Worm (Caenorhabditis elegans) whole organism, L2 larva: Measurements from ENCODE around the gene irld-22.

ENCODE experiments used
- C34F6.9 ChIP-seq: fragments of 150-350 bp; optimal IDR thresholded peaks from 2 replicates; lab custom pipeline; 2014; ENCODE audit warnings: missing biosample characterization, missing genetic modification characterization
- F13H6.1 ChIP-seq: sonication (generic microtip); optimal IDR thresholded peaks from 2 replicates; lab custom pipeline; 2016; ENCODE audit warnings: missing genetic modification characterization, missing compliant biosample characterization
- Y55F3AM.14 ChIP-seq: fragments of 200-800 bp; sonication (Bioruptor generic); optimal IDR thresholded peaks from 2 replicates; lab custom pipeline; 2018; ENCODE audit warnings: mild to moderate bottlenecking, missing genetic modification characterization, missing compliant biosample characterization
- aly-2 ChIP-seq: fragments of 150-350 bp; optimal IDR thresholded peaks from 2 replicates; lab custom pipeline; 2014; ENCODE audit warnings: missing biosample characterization, missing genetic modification characterization
- egl-27 ChIP-seq: sonication (generic microtip); optimal IDR thresholded peaks from 3 replicates; lab custom pipeline; 2017; ENCODE audit warnings: missing biosample characterization, missing genetic modification reagents, missing genetic modification characterization
- fos-1 ChIP-seq: fragments of 150-350 bp; optimal IDR thresholded peaks from 2 replicates; lab custom pipeline; 2014; ENCODE audit warnings: missing biosample characterization, missing genetic modification characterization
- mbf-1 ChIP-seq: sonication (generic microtip); optimal IDR thresholded peaks from 2 replicates; lab custom pipeline; 2017; ENCODE audit warnings: missing biosample characterization, missing genetic modification characterization
- nhr-10 ChIP-seq: sonication (generic microtip); optimal IDR thresholded peaks from 2 replicates; lab custom pipeline; 2017; ENCODE audit warnings: missing biosample characterization, missing genetic modification characterization
- nhr-11 ChIP-seq: fragments of 150-350 bp; optimal IDR thresholded peaks from 2 replicates; lab custom pipeline; 2014; ENCODE audit warnings: missing biosample characterization, missing genetic modification characterization
- nhr-25 ChIP-seq: fragments of 150-350 bp; sonication (generic microtip); optimal IDR thresholded peaks from 3 replicates; lab custom pipeline; 2014; ENCODE audit warnings: missing biosample characterization, missing genetic modification characterization
- unc-39 ChIP-seq: fragments of 150-350 bp; optimal IDR thresholded peaks from 2 replicates; lab custom pipeline; 2014; ENCODE audit warnings: missing biosample characterization, missing genetic modification characterization
- unc-55 ChIP-seq: fragments of 150-350 bp; sonication (generic microtip); optimal IDR thresholded peaks from 3 replicates; lab custom pipeline; 2014; ENCODE audit warnings: missing biosample characterization, missing genetic modification reagents, missing genetic modification characterization
- ztf-11 ChIP-seq: sonication (generic microtip); optimal IDR thresholded peaks from 2 replicates; lab custom pipeline; 2017; ENCODE audit warnings: missing biosample characterization, missing genetic modification characterization

irld-22 gene

DNA sequence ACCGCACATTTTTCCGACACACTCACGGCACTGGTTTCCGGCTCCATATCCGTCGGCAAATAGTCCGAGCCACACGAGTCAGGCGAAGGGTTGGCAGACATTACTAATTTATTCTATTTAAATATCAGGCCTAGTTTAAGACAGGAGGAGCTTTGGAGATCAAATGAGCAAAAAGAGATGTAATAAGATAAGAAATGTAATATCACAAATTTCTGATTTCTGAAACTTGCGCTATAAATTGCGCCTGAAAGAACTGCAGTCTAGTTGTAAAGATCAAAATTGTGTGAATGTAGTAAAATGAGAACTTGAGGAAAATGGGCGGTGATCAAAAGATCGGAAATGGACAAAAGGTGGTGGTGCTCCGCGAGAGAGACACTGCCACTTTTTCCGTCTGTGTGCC, 45.2 kb downstream of the irld-22 start, which contains the start of gene nhr-186:
TSS of gene nhr-186 (minus strand) at position 101 of the 400 bp plus-strand sequence.
- no peak for TF ChIP-seq C34F6.9
- no peak for TF ChIP-seq F13H6.1
- no peak for TF ChIP-seq unc-39 (tag; lab: Kevin White, UChicago)
- no peak for TF ChIP-seq Y55F3AM.14
- no peak for TF ChIP-seq nhr-25
- no peak for TF ChIP-seq unc-55
- no peak for TF ChIP-seq nhr-11
- TF ChIP-seq ztf-11 (tag; lab: Kevin White, UChicago) = no peak
- TF ChIP-seq, all 48 proteins: peak for 0

- TF ChIP-seq fos-1 (tag; lab: Kevin White, UChicago) (peak; percentile 86), mbf-1 (no peak), egl-27 (no peak), nhr-10 (tag; lab: Kevin White, UChicago) (no peak), aly-2 (tag; lab: Kevin White, UChicago) (no peak)
Measured at ce11 chrV:3851760-3852159, 48.2 kb downstream of the irld-22 start.
